Fruit fly (Drosophila melanogaster) ovary, adult (tissue): Measurements from ENCODE around the gene Brr2.

Source experiments
- CG17801 ChIP-seq: fragments of 200-800 bp; optimal IDR thresholded peaks from 2 replicates; lab custom pipeline; 2019; ENCODE audit warnings: missing biosample characterization, mild to moderate bottlenecking, missing genetic modification characterization, moderate library complexity; ENCODE audit not compliant: partially characterized antibody

Gene Brr2

dm6 chr3L:15999358-16000005 is 31.8 kb upstream of the Brr2 start:
- no peak for TF ChIP-seq CG17801 (GFP tag; lab: Kevin White, UChicago)

- no peak for TF ChIP-seq CG17801 (GFP tag; lab: Kevin White, UChicago)
Measured at dm6 chr3L:15998217-15998616, 30.5 kb upstream of the Brr2 start.

- TF ChIP-seq CG17801 (GFP tag; lab: Kevin White, UChicago): no peak
Measured at dm6 chr3L:15996019-15996418, 28.3 kb upstream of the Brr2 start.

dm6 chr3L:15988039-15988546 is 20.4 kb upstream of the Brr2 start, which contains the start of gene Hip14:
TSS of gene Hip14 (plus strand) at chr3L:15988236.
- TF ChIP-seq CG17801 (GFP tag; lab: Kevin White, UChicago): peak; percentile 37

- no peak for TF ChIP-seq CG17801 (GFP tag; lab: Kevin White, UChicago)
Measured at dm6 chr3L:15987635-15988034, 20.0 kb upstream of the Brr2 start, which contains the start of gene PolD1. TSS of gene PolD1 (minus strand) at chr3L:15987815.

dm6 chr3L:15982783-15983432 is 15.2 kb upstream of the Brr2 start, which contains the start of the genes brm and Arl1:
TSS of gene brm (minus strand) at chr3L:15982869.
TSS of gene Arl1 (plus strand) at chr3L:15983135.
- TF ChIP-seq CG17801 (GFP tag; lab: Kevin White, UChicago): peak; percentile 99

- TF ChIP-seq CG17801 (GFP tag; lab: Kevin White, UChicago): no peak
Measured at dm6 chr3L:15982148-15982547, 14.5 kb upstream of the Brr2 start.

dm6 chr3L:15981403-15981802 is 13.7 kb upstream of the Brr2 start:
- no peak for TF ChIP-seq CG17801 (GFP tag; lab: Kevin White, UChicago)

dm6 chr3L:15979912-15980311 is 12.2 kb upstream of the Brr2 start, which contains the start of gene CG17027:
TSS of gene CG17027 (plus strand) at chr3L:15980100.
- TF ChIP-seq CG17801 (GFP tag; lab: Kevin White, UChicago): no peak

dm6 chr3L:15979240-15979639 is 11.6 kb upstream of the Brr2 start:
- no peak for TF ChIP-seq CG17801 (GFP tag; lab: Kevin White, UChicago)

- TF ChIP-seq CG17801 (GFP tag; lab: Kevin White, UChicago): no peak
Measured at dm6 chr3L:15978224-15978623, 10.6 kb upstream of the Brr2 start, which contains the start of gene CG17028. TSS of gene CG17028 (plus strand) at chr3L:15978524.

- no peak for TF ChIP-seq CG17801 (GFP tag; lab: Kevin White, UChicago)
Measured at dm6 chr3L:15977565-15977964, 9.9 kb upstream of the Brr2 start.

dm6 chr3L:15976758-15977157 is 9.1 kb upstream of the Brr2 start, which contains the start of gene CG17029:
TSS of gene CG17029 (plus strand) at chr3L:15976870.
- peak; percentile 8 for TF ChIP-seq CG17801 (GFP tag; lab: Kevin White, UChicago)

dm6 chr3L:15975068-15975467 is 7.4 kb upstream of the Brr2 start, which contains the start of gene CG17026:
TSS of gene CG17026 (plus strand) at chr3L:15975368.
- no peak for TF ChIP-seq CG17801 (GFP tag; lab: Kevin White, UChicago)

- no peak for TF ChIP-seq CG17801 (GFP tag; lab: Kevin White, UChicago)
Measured at dm6 chr3L:15974166-15974565, 6.5 kb upstream of the Brr2 start.
